Worm (Caenorhabditis elegans) whole organism, L4 larva: Measurements from ENCODE around the gene col-97.

Source experiments
- F26F4.8 ChIP-seq: fragments of 200-800 bp; sonication (Bioruptor generic); conservative IDR thresholded peaks from 2 replicates; pipeline ENCODE4 v1.3.6; 2022; ENCODE audit warnings: missing genetic modification characterization, missing compliant biosample characterization
- T20F7.1 ChIP-seq: fragments of 200-800 bp; sonication (Bioruptor generic); optimal IDR thresholded peaks from 2 replicates; lab custom pipeline; 2018; ENCODE audit warnings: mild to moderate bottlenecking, missing genetic modification characterization, missing compliant biosample characterization
- Y105C5A.15 ChIP-seq: fragments of 200-800 bp; sonication (Bioruptor generic); IDR thresholded peaks from 2 replicates; pipeline ENCODE4 v1.3.6; 2022; ENCODE audit warnings: missing genetic modification characterization, missing compliant biosample characterization
- Y48G9A.11 ChIP-seq: fragments of 200-800 bp; sonication (Bioruptor generic); IDR thresholded peaks from 2 replicates; pipeline ENCODE4 v1.3.6; 2022; ENCODE audit warnings: missing genetic modification reagents, missing genetic modification characterization, missing compliant biosample characterization
- Y75B8A.6 ChIP-seq: fragments of 200-800 bp; sonication (Bioruptor generic); IDR thresholded peaks from 2 replicates; pipeline ENCODE4 v1.3.6; 2022; ENCODE audit warnings: missing genetic modification reagents, missing genetic modification characterization, missing compliant biosample characterization
- ZK337.2 ChIP-seq: fragments of 200-800 bp; sonication (Bioruptor generic); IDR thresholded peaks from 2 replicates; pipeline ENCODE4 v1.3.6; 2022; ENCODE audit warnings: missing genetic modification reagents, missing genetic modification characterization, missing compliant biosample characterization
- aha-1 ChIP-seq: fragments of 150-350 bp; peaks from one replicate; lab custom pipeline; 2014; ENCODE audit warnings: missing biosample characterization, missing genetic modification characterization
- arid-1 ChIP-seq: fragments of 200-800 bp; sonication (Bioruptor generic); conservative IDR thresholded peaks from 2 replicates; pipeline ENCODE4 v1.3.6; 2022; ENCODE audit warnings: missing genetic modification reagents, missing genetic modification characterization, missing compliant biosample characterization
- ceh-20 ChIP-seq: fragments of 200-800 bp; sonication (Bioruptor generic); IDR thresholded peaks from 2 replicates; pipeline ENCODE4 v1.3.6; 2022; ENCODE audit warnings: missing genetic modification reagents, missing genetic modification characterization, missing compliant biosample characterization
- ceh-32 ChIP-seq: sonication (generic microtip); optimal IDR thresholded peaks from 2 replicates; lab custom pipeline; 2016; ENCODE audit warnings: mild to moderate bottlenecking, missing genetic modification characterization, missing compliant biosample characterization; ENCODE audit not compliant: poor library complexity
- ces-1 ChIP-seq: fragments of 150-350 bp; sonication (generic microtip); optimal IDR thresholded peaks from 4 replicates; lab custom pipeline; 2014; ENCODE audit warnings: missing biosample characterization, missing genetic modification reagents, missing genetic modification characterization
- daf-16 ChIP-seq, 3 experiments: sonication (generic microtip); optimal IDR thresholded peaks; 2 replicates each; lab custom pipeline; 2016 to 2017; ENCODE audit warnings: missing genetic modification characterization in 3 of 3, missing genetic modification reagents in 3 of 3, mild to moderate bottlenecking in 2 of 3, missing compliant biosample characterization in 2 of 3, missing biosample characterization in 1 of 3, moderate library complexity in 1 of 3
- daf-19 ChIP-seq: fragments of 200-800 bp; sonication (Bioruptor generic); conservative IDR thresholded peaks from 2 replicates; pipeline ENCODE4 v1.3.6; 2022; ENCODE audit warnings: missing genetic modification characterization, missing compliant biosample characterization
- dpl-1 ChIP-seq: fragments of 150-350 bp; optimal IDR thresholded peaks from 2 replicates; lab custom pipeline; 2014; ENCODE audit warnings: missing biosample characterization, missing genetic modification reagents, missing genetic modification characterization
- fos-1 ChIP-seq: fragments of 150-350 bp; optimal IDR thresholded peaks from 2 replicates; lab custom pipeline; 2014; ENCODE audit warnings: missing biosample characterization, missing genetic modification characterization
- hlh-11 ChIP-seq: fragments of 200-800 bp; sonication (Bioruptor generic); optimal IDR thresholded peaks from 2 replicates; lab custom pipeline; 2018; ENCODE audit warnings: mild to moderate bottlenecking, missing genetic modification characterization, missing compliant biosample characterization
- hmg-1.1 ChIP-seq: fragments of 200-800 bp; sonication (Bioruptor generic); IDR thresholded peaks from 2 replicates; pipeline ENCODE4 v1.3.6; 2022; ENCODE audit warnings: missing genetic modification reagents, missing genetic modification characterization, missing compliant biosample characterization
- lim-7 ChIP-seq: fragments of 200-800 bp; sonication (Bioruptor generic); IDR thresholded peaks from 2 replicates; pipeline ENCODE4 v1.3.6; 2022; ENCODE audit warnings: missing genetic modification characterization, missing compliant biosample characterization
- lin-38 ChIP-seq: fragments of 200-800 bp; sonication (Bioruptor generic); IDR thresholded peaks from 2 replicates; pipeline ENCODE4 v1.3.6; 2022; ENCODE audit warnings: missing genetic modification reagents, missing genetic modification characterization, missing compliant biosample characterization
- lin-39 ChIP-seq: fragments of 150-350 bp; optimal IDR thresholded peaks from 2 replicates; lab custom pipeline; 2014; ENCODE audit warnings: missing biosample characterization, missing genetic modification reagents, missing genetic modification characterization
- lir-3 ChIP-seq: sonication (generic microtip); optimal IDR thresholded peaks from 2 replicates; lab custom pipeline; 2016; ENCODE audit warnings: mild to moderate bottlenecking, missing genetic modification characterization, missing compliant biosample characterization
- madf-5 ChIP-seq, 2 experiments: fragments of 200-800 bp; sonication (Bioruptor generic); IDR thresholded peaks; 2 replicates each; pipeline ENCODE4 v1.3.6; 2022; ENCODE audit warnings: missing compliant biosample characterization in 2 of 2, missing genetic modification characterization in 2 of 2
- mxl-2 ChIP-seq: fragments of 200-800 bp; sonication (Bioruptor generic); conservative IDR thresholded peaks from 2 replicates; pipeline ENCODE4 v1.3.6; 2022; ENCODE audit warnings: missing genetic modification reagents, missing genetic modification characterization, missing compliant biosample characterization
- nhr-102 ChIP-seq: sonication (generic microtip); optimal IDR thresholded peaks from 2 replicates; lab custom pipeline; 2016; ENCODE audit warnings: mild to moderate bottlenecking, missing genetic modification characterization, moderate library complexity, missing compliant biosample characterization
- nhr-111 ChIP-seq: fragments of 200-800 bp; sonication (Bioruptor generic); optimal IDR thresholded peaks from 2 replicates; lab custom pipeline; 2018; ENCODE audit warnings: mild to moderate bottlenecking, missing genetic modification characterization, missing compliant biosample characterization
- nhr-237 ChIP-seq: sonication (generic microtip); optimal IDR thresholded peaks from 2 replicates; lab custom pipeline; 2017; ENCODE audit warnings: missing biosample characterization, missing genetic modification characterization
- nhr-25 ChIP-seq: sonication (generic microtip); optimal IDR thresholded peaks from 2 replicates; lab custom pipeline; 2017; ENCODE audit warnings: missing genetic modification characterization, mild to moderate bottlenecking, missing compliant biosample characterization, antibody characterized with exemption, moderate library complexity, borderline replicate concordance; ENCODE audit not compliant: insufficient read depth
- nhr-28 ChIP-seq: fragments of 150-350 bp; optimal IDR thresholded peaks from 2 replicates; lab custom pipeline; 2014; ENCODE audit warnings: missing biosample characterization, missing genetic modification characterization
- pqm-1 ChIP-seq: sonication (generic microtip); optimal IDR thresholded peaks from 2 replicates; lab custom pipeline; 2017; ENCODE audit warnings: missing biosample characterization, missing genetic modification characterization
- snpc-1.2 ChIP-seq: fragments of 200-800 bp; sonication (Bioruptor generic); IDR thresholded peaks from 2 replicates; pipeline ENCODE4 v1.3.6; 2022; ENCODE audit warnings: missing genetic modification reagents, missing genetic modification characterization, missing compliant biosample characterization
- snpc-4 ChIP-seq: fragments of 150-350 bp; optimal IDR thresholded peaks from 2 replicates; lab custom pipeline; 2014; ENCODE audit warnings: missing biosample characterization, missing genetic modification characterization
- spr-3 ChIP-seq: fragments of 200-800 bp; sonication (Bioruptor generic); optimal IDR thresholded peaks from 2 replicates; lab custom pipeline; 2018; ENCODE audit warnings: mild to moderate bottlenecking, missing genetic modification characterization, missing compliant biosample characterization
- tra-1 ChIP-seq: fragments of 200-800 bp; sonication (Bioruptor generic); IDR thresholded peaks from 2 replicates; pipeline ENCODE4 v1.3.6; 2022; ENCODE audit warnings: missing genetic modification reagents, missing genetic modification characterization, missing compliant biosample characterization
- zfp-2 ChIP-seq: sonication (generic microtip); optimal IDR thresholded peaks from 2 replicates; lab custom pipeline; 2016; ENCODE audit warnings: mild to moderate bottlenecking, missing genetic modification characterization, missing compliant biosample characterization
- zip-2 ChIP-seq: fragments of 150-350 bp; optimal IDR thresholded peaks from 2 replicates; lab custom pipeline; 2014; ENCODE audit warnings: missing biosample characterization, missing genetic modification characterization

col-97 gene

ce11 chrIII:13031701-13032100 lies 38.2 kb upstream of the col-97 start, which contains the start of gene F14F7.5:
F14F7.5 (plus strand) TSS chrIII:13032001.
- TF ChIP-seq hmg-1.1 (no peak), Y105C5A.15 (GFP tag; lab: Robert Waterston, UW) (no peak), daf-16 (GFP tag; optimal IDR thresholded peaks at IDR 0.05; lab: Kevin White, UChicago) (no peak), daf-16 (tag; optimal IDR thresholded peaks at IDR 0.05; lab: Kevin White, UChicago) (no peak), fos-1 (no peak), tra-1 (GFP tag; lab: Robert Waterston, UW) (no peak), lim-7 (no peak), T20F7.1 (GFP tag; lab: Kevin White, UChicago) (no peak), spr-3 (no peak)

DNA sequence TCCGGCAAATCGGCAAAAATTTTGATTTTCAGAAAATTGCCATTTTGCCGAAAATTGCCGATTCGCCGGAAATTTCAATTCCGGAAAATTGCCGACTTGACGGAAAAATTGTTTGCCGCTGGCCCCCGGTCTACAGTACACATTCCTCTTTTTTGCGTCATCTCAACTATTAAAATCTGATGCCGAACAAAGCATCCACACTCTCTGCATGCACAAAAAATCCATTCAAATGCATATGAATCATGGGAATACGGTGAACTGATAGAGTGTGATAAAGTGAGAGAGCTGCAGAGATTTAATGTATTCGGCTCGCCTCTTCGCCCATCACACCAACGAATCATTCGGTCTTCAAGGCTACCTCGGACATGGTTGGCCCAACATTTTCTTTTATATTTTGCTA lies 37.0 kb upstream of the col-97 start, which contains the start of gene F14F7.7:
Gene F14F7.7 (plus strand): TSS at position 354 of the 400 bp plus-strand sequence.
- no peak for TF ChIP-seq snpc-1.2 (GFP tag; lab: Robert Waterston, UW)
- peak; percentile 91 for TF ChIP-seq aha-1 (tag; lab: Kevin White, UChicago)
- no peak for TF ChIP-seq fos-1
- TF ChIP-seq lim-7, result no peak
- TF ChIP-seq, all 104 proteins: peak for 1

DNA sequence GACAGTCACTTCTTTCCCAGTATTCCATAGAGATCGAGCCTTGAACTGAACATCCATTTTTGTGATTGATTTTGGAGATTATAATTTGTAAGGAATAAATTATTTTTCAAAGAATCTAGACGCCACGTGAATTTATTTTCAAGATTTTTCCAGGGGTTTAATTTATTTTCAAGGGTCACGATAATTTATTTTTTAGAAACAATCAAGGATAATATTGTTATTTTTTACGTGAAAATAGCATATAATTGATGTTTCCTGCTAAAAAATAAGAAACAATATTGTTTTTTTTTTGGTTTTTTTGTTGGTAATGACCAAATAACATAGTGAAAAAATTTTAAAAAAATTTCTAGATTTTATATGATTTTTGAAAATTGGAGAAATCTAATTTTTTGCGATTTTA lies 36.1 kb upstream of the col-97 start, which contains the start of gene F14F7.4:
Gene F14F7.4 (minus strand): TSS at position 101 of the 400 bp plus-strand sequence.
- TF ChIP-seq ces-1 (GFP tag; lab: Kevin White, UChicago) (no peak), daf-19 (GFP tag; lab: Robert Waterston, UW) (no peak), Y75B8A.6 (no peak), ZK337.2 (no peak), madf-5 (GFP tag; IDR thresholded peaks at IDR 0.05; lab: Robert Waterston, UW) (no peak), ceh-20 (GFP tag; lab: Robert Waterston, UW) (no peak), zip-2 (tag; lab: Kevin White, UChicago) (no peak), lin-39 (tag; lab: Kevin White, UChicago) (no peak), mxl-2 (GFP tag; lab: Robert Waterston, UW) (no peak), tra-1 (GFP tag; lab: Robert Waterston, UW) (no peak), nhr-111 (GFP tag; lab: Kevin White, UChicago) (no peak)

ce11 chrIII:13027949-13028348 lies 34.4 kb upstream of the col-97 start:
- TF ChIP-seq Y48G9A.11 (no peak), F26F4.8 (GFP tag; lab: Robert Waterston, UW) (0 out of 2 replicates have a peak, but pooled peaks have one; percentile 58)

ce11 chrIII:13024281-13024680 lies 30.8 kb upstream of the col-97 start, which contains the start of gene cyp-13A12:
cyp-13A12 (plus strand) TSS chrIII:13024547.
- TF ChIP-seq arid-1 (no peak), zfp-2 (tag; lab: Kevin White, UChicago) (no peak), nhr-25 (tag; lab: Kevin White, UChicago) (no peak), lir-3 (tag; lab: Kevin White, UChicago) (no peak), daf-16 (GFP tag; optimal IDR thresholded peaks at IDR 0.05; lab: Kevin White, UChicago) (no peak), daf-16 (tag; optimal IDR thresholded peaks at IDR 0.05; lab: Kevin White, UChicago) (peak; percentile 52), nhr-28 (tag; lab: Kevin White, UChicago) (peak; percentile 46), pqm-1 (tag; lab: Kevin White, UChicago) (peak; percentile 49), lin-38 (GFP tag; lab: Robert Waterston, UW) (no peak), hlh-11 (tag; lab: Kevin White, UChicago) (no peak), nhr-102 (tag; lab: Kevin White, UChicago) (peak; percentile 95), dpl-1 (GFP tag; lab: Kevin White, UChicago) (no peak), ceh-32 (tag; lab: Kevin White, UChicago) (no peak), snpc-4 (no peak), nhr-237 (no peak), tra-1 (GFP tag; lab: Robert Waterston, UW) (no peak)
